Worm (Caenorhabditis elegans) whole organism, mixed stage, embryonic: ENCODE results near the gene fbxa-90.

ENCODE experiments used
- bed-3 ChIP-seq: fragments of 200-800 bp; sonication (Bioruptor generic); optimal IDR thresholded peaks from 3 replicates; lab custom pipeline; 2018; ENCODE audit warnings: mild to moderate bottlenecking, missing genetic modification characterization, moderate library complexity, missing compliant biosample characterization
- blmp-1 ChIP-seq: fragments of 150-350 bp; optimal IDR thresholded peaks from 2 replicates; lab custom pipeline; 2014; ENCODE audit warnings: missing biosample characterization, missing genetic modification characterization
- ceh-83 ChIP-seq: fragments of 200-800 bp; sonication (Bioruptor generic); optimal IDR thresholded peaks from 2 replicates; lab custom pipeline; 2018; ENCODE audit warnings: mild to moderate bottlenecking, missing genetic modification characterization, missing compliant biosample characterization
- elt-3 ChIP-seq: fragments of 150-350 bp; optimal IDR thresholded peaks from 2 replicates; lab custom pipeline; 2014; ENCODE audit warnings: missing biosample characterization, missing genetic modification characterization
- lin-13 ChIP-seq: fragments of 150-350 bp; optimal IDR thresholded peaks from 2 replicates; lab custom pipeline; 2014; ENCODE audit warnings: missing biosample characterization, missing genetic modification characterization
- mep-1 ChIP-seq: fragments of 150-350 bp; optimal IDR thresholded peaks from 2 replicates; lab custom pipeline; 2017; ENCODE audit warnings: missing biosample characterization, missing genetic modification reagents, missing genetic modification characterization, inconsistent platforms
- nhr-76 ChIP-seq: sonication (generic microtip); optimal IDR thresholded peaks from 2 replicates; lab custom pipeline; 2017; ENCODE audit warnings: missing biosample characterization, missing genetic modification characterization
- pha-4 ChIP-seq: fragments of 150-350 bp; optimal IDR thresholded peaks from 2 replicates; lab custom pipeline; 2018; ENCODE audit warnings: missing biosample characterization, missing genetic modification reagents, missing genetic modification characterization
- ztf-11 ChIP-seq: fragments of 150-350 bp; optimal IDR thresholded peaks from 2 replicates; lab custom pipeline; 2014; ENCODE audit warnings: missing biosample characterization, missing genetic modification characterization

ce11 chrV:16987035-16987434, 20.4 kb downstream of the fbxa-90 start, which contains the start of gene Y102A5C.40:
- TF ChIP-seq ztf-11 (no peak), lin-13 (tag; lab: Kevin White, UChicago) (no peak), nhr-76 (tag; lab: Kevin White, UChicago) (no peak), ceh-83 (GFP tag; lab: Kevin White, UChicago) (no peak), elt-3 (tag; lab: Kevin White, UChicago) (no peak), mep-1 (tag; lab: Kevin White, UChicago) (no peak), bed-3 (no peak), pha-4 (tag; lab: Kevin White, UChicago) (no peak), blmp-1 (tag; lab: Kevin White, UChicago) (no peak)
